Worm (Caenorhabditis elegans) whole organism, mixed stage, embryonic: ENCODE data around the gene nhr-88.

Source experiments
- cnd-1 ChIP-seq: fragments of 200-800 bp; sonication (Bioruptor generic); optimal IDR thresholded peaks from 2 replicates; lab custom pipeline; 2018; ENCODE audit warnings: mild to moderate bottlenecking, missing genetic modification characterization, missing compliant biosample characterization
- mep-1 ChIP-seq: fragments of 150-350 bp; optimal IDR thresholded peaks from 2 replicates; lab custom pipeline; 2017; ENCODE audit warnings: missing biosample characterization, missing genetic modification reagents, missing genetic modification characterization, inconsistent platforms
- mls-2 ChIP-seq: sonication (generic microtip); optimal IDR thresholded peaks from 2 replicates; lab custom pipeline; 2016; ENCODE audit warnings: mild to moderate bottlenecking, missing genetic modification characterization, moderate library complexity, missing compliant biosample characterization
- nhr-12 ChIP-seq: fragments of 150-350 bp; optimal IDR thresholded peaks from 2 replicates; lab custom pipeline; 2014; ENCODE audit warnings: missing biosample characterization, missing genetic modification characterization
- nhr-237 ChIP-seq: fragments of 150-350 bp; optimal IDR thresholded peaks from 2 replicates; lab custom pipeline; 2014; ENCODE audit warnings: missing biosample characterization, missing genetic modification characterization
- pha-4 ChIP-seq: fragments of 150-350 bp; optimal IDR thresholded peaks from 2 replicates; lab custom pipeline; 2018; ENCODE audit warnings: missing biosample characterization, missing genetic modification reagents, missing genetic modification characterization
- sem-2 ChIP-seq: fragments of 200-800 bp; sonication (Bioruptor generic); optimal IDR thresholded peaks from 2 replicates; lab custom pipeline; 2018; ENCODE audit warnings: mild to moderate bottlenecking, missing genetic modification characterization, missing compliant biosample characterization
- snpc-4 ChIP-seq: fragments of 150-350 bp; optimal IDR thresholded peaks from 2 replicates; lab custom pipeline; 2014; ENCODE audit warnings: missing biosample characterization, missing genetic modification characterization
- unc-62 ChIP-seq: fragments of 150-350 bp; optimal IDR thresholded peaks from 2 replicates; lab custom pipeline; 2014; ENCODE audit warnings: missing biosample characterization, missing genetic modification reagents, missing genetic modification characterization
- zip-8 ChIP-seq: fragments of 150-350 bp; optimal IDR thresholded peaks from 2 replicates; lab custom pipeline; 2014; ENCODE audit warnings: missing biosample characterization, missing genetic modification characterization
- ztf-11 ChIP-seq: fragments of 150-350 bp; optimal IDR thresholded peaks from 2 replicates; lab custom pipeline; 2014; ENCODE audit warnings: missing biosample characterization, missing genetic modification characterization

- TF ChIP-seq nhr-12 (tag; lab: Kevin White, UChicago), result no peak
- no peak for TF ChIP-seq snpc-4
- TF ChIP-seq unc-62 (GFP tag; lab: Kevin White, UChicago), result no peak
- TF ChIP-seq mep-1 (tag; lab: Kevin White, UChicago), result no peak
- no peak for TF ChIP-seq zip-8 (tag; lab: Kevin White, UChicago)
- TF ChIP-seq mls-2 (tag; lab: Kevin White, UChicago), result no peak
- TF ChIP-seq ztf-11 (tag; lab: Kevin White, UChicago), result no peak
- no peak for TF ChIP-seq pha-4
- no peak for TF ChIP-seq nhr-237 (tag; lab: Kevin White, UChicago)
- no peak for TF ChIP-seq cnd-1 (tag; lab: Kevin White, UChicago)
- TF ChIP-seq sem-2 (GFP tag; lab: Kevin White, UChicago), result no peak
Observed at ce11 chrII:2979061-2979460, 2.6 kb downstream of the nhr-88 start.
